Worm (Caenorhabditis elegans) whole organism, L1 larva: Measurements from ENCODE around the gene npr-39.

Source experiments
- ceh-82 ChIP-seq, 3 experiments: fragments of 150-350 bp in 1 of 3; sonication (generic microtip) in 2 of 3; optimal IDR thresholded peaks; 2 replicates each; lab custom pipeline; 2014 to 2017; ENCODE audit warnings: missing biosample characterization in 3 of 3, missing genetic modification characterization in 3 of 3
- ets-5 ChIP-seq: fragments of 200-800 bp; sonication (Bioruptor generic); IDR thresholded peaks from 2 replicates; pipeline ENCODE4 v1.3.6; 2022; ENCODE audit warnings: missing genetic modification characterization, missing compliant biosample characterization
- skn-1 ChIP-seq: fragments of 150-350 bp; optimal IDR thresholded peaks from 2 replicates; lab custom pipeline; 2014; ENCODE audit warnings: missing biosample characterization, missing genetic modification characterization
- unc-130 ChIP-seq: fragments of 150-350 bp; optimal IDR thresholded peaks from 2 replicates; lab custom pipeline; 2017; ENCODE audit warnings: missing biosample characterization, missing genetic modification characterization, inconsistent platforms

ce11 chrV:10060039-10060438 lies 6.8 kb upstream of the npr-39 start:
- TF ChIP-seq skn-1 (no peak), ets-5 (GFP tag; lab: Robert Waterston, UW) (no peak), unc-130 (tag; lab: Kevin White, UChicago) (no peak), ceh-82 (tag; optimal IDR thresholded peaks at IDR 0.05; lab: Kevin White, UChicago) (no peak)
